Worm (Caenorhabditis elegans) whole organism, early embryonic: Measurements from ENCODE around the gene acdh-10.

ENCODE experiments used
- B0310.2 ChIP-seq: sonication (generic microtip); optimal IDR thresholded peaks from 2 replicates; lab custom pipeline; 2016; ENCODE audit warnings: mild to moderate bottlenecking, missing genetic modification characterization, missing compliant biosample characterization
- F13C5.2 ChIP-seq: sonication (generic microtip); optimal IDR thresholded peaks from 2 replicates; lab custom pipeline; 2017; ENCODE audit warnings: mild to moderate bottlenecking, missing genetic modification characterization, inconsistent platforms, missing compliant biosample characterization
- aly-1 ChIP-seq: sonication (generic microtip); optimal IDR thresholded peaks from 2 replicates; lab custom pipeline; 2016; ENCODE audit warnings: missing genetic modification characterization, missing compliant biosample characterization
- ama-1 ChIP-seq: fragments of 150-350 bp; optimal IDR thresholded peaks from 2 replicates; lab custom pipeline; 2014
- ceh-13 ChIP-seq: fragments of 200-800 bp; sonication (Bioruptor generic); optimal IDR thresholded peaks from 2 replicates; lab custom pipeline; 2018; ENCODE audit warnings: mild to moderate bottlenecking, missing genetic modification characterization, missing compliant biosample characterization
- ceh-36 ChIP-seq: sonication (generic microtip); optimal IDR thresholded peaks from 2 replicates; lab custom pipeline; 2016; ENCODE audit warnings: missing genetic modification characterization, inconsistent platforms, missing compliant biosample characterization
- ets-7 ChIP-seq: sonication (generic microtip); optimal IDR thresholded peaks from 2 replicates; lab custom pipeline; 2016; ENCODE audit warnings: missing genotype, missing genetic modification characterization, missing compliant biosample characterization
- flt-1 ChIP-seq: fragments of 200-800 bp; sonication (Bioruptor generic); IDR thresholded peaks from 2 replicates; pipeline ENCODE4 v1.3.6; 2022; ENCODE audit warnings: missing genetic modification characterization, missing compliant biosample characterization
- hmbx-1 ChIP-seq: sonication (generic microtip); optimal IDR thresholded peaks from 2 replicates; lab custom pipeline; 2016; ENCODE audit warnings: mild to moderate bottlenecking, missing genetic modification characterization, missing compliant biosample characterization
- hmg-4 ChIP-seq: fragments of 200-800 bp; sonication (Bioruptor generic); optimal IDR thresholded peaks from 2 replicates; lab custom pipeline; 2018; ENCODE audit warnings: mild to moderate bottlenecking, missing genetic modification characterization, missing compliant biosample characterization
- hnd-1 ChIP-seq: sonication (generic microtip); optimal IDR thresholded peaks from 2 replicates; lab custom pipeline; 2016; ENCODE audit warnings: missing genetic modification characterization, missing compliant biosample characterization
- pes-1 ChIP-seq: fragments of 200-800 bp; sonication (Bioruptor generic); IDR thresholded peaks from 2 replicates; pipeline ENCODE4 v1.3.6; 2022; ENCODE audit warnings: missing genetic modification reagents, missing genetic modification characterization, missing compliant biosample characterization
- scrt-1 ChIP-seq: fragments of 200-800 bp; sonication (Bioruptor generic); IDR thresholded peaks from 2 replicates; pipeline ENCODE4 v1.3.6; 2022; ENCODE audit warnings: missing genetic modification characterization, missing compliant biosample characterization
- sea-1 ChIP-seq: fragments of 200-800 bp; sonication (Bioruptor generic); conservative IDR thresholded peaks from 2 replicates; pipeline ENCODE4 v1.3.6; 2022; ENCODE audit warnings: missing genetic modification characterization, missing compliant biosample characterization
- tbx-11 ChIP-seq: fragments of 200-800 bp; sonication (Bioruptor generic); IDR thresholded peaks from 2 replicates; pipeline ENCODE4 v1.3.6; 2022; ENCODE audit warnings: missing genetic modification characterization, missing compliant biosample characterization
- tbx-37 ChIP-seq: fragments of 200-800 bp; sonication (Bioruptor generic); conservative IDR thresholded peaks from 2 replicates; pipeline ENCODE4 v1.3.6; 2022; ENCODE audit warnings: missing genetic modification reagents, missing genetic modification characterization, missing compliant biosample characterization
- tra-4 ChIP-seq: sonication (generic microtip); optimal IDR thresholded peaks from 2 replicates; lab custom pipeline; 2017; ENCODE audit warnings: missing genetic modification characterization, missing compliant biosample characterization

Gene acdh-10

DNA sequence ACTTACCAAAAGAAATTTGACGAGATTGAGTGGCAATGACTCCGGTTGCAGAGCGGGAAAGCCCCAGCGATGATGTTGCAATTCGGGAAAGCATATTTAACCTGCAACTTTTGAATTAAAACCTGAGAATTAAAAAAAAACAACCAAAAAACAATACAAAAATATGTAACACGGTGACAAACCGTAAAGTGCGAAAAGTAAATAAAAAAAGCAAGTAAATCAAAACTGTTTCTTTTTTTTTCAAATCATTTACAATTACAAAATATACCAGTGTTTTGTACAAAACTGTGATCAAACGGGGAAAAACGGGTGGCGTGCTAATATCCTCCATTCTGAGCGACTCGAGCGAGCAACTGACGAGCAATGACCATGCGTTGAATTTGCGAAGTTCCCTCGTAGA is at the start of gene acdh-10:
acdh-10 (minus strand) TSS at position 101 of the 400 bp plus-strand sequence.
- TF ChIP-seq flt-1 (GFP tag; lab: Robert Waterston, UW), result no peak
- TF ChIP-seq hmbx-1 (tag; lab: Kevin White, UChicago), result no peak
- no peak for TF ChIP-seq ama-1 (lab: Kevin White, UChicago)
- TF ChIP-seq tbx-11 (GFP tag; lab: Robert Waterston, UW), result no peak
- no peak for TF ChIP-seq B0310.2 (tag; lab: Kevin White, UChicago)
- no peak for TF ChIP-seq ceh-36 (tag; lab: Kevin White, UChicago)
- no peak for TF ChIP-seq F13C5.2 (tag; lab: Kevin White, UChicago)
- no peak for TF ChIP-seq ceh-13
- TF ChIP-seq aly-1 (tag; lab: Kevin White, UChicago), result no peak
- no peak for TF ChIP-seq pes-1 (GFP tag; lab: Robert Waterston, UW)
- no peak for TF ChIP-seq hmg-4 (GFP tag; lab: Kevin White, UChicago)
- no peak for TF ChIP-seq ets-7 (tag; lab: Kevin White, UChicago)
- no peak for TF ChIP-seq sea-1 (GFP tag; lab: Robert Waterston, UW)
- TF ChIP-seq tra-4 (tag; lab: Kevin White, UChicago), result no peak
- TF ChIP-seq tbx-37 (GFP tag; lab: Robert Waterston, UW), result no peak
- no peak for TF ChIP-seq hnd-1

DNA sequence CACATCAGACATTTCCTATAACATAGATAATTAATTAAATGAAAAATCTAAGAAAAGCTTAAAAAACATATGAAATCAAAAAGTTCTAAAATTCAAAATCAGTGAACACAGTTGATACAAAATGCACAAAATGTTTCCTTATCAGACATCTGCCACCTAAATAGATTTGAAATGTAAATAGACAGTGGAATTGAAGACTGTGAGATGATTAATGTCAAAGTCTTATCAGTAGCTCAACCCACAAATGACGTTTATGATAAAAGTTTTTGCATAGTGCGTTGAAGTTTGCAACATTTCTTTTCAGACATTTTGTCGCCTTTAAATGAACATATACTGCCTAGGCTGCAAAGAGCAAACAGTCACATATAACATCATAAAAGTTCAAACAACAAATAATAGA is 42.1 kb upstream of the acdh-10 start, which contains the start of gene Y40C7B.4:
Y40C7B.4 (minus strand) TSS at position 19 of the 400 bp plus-strand sequence.
- no peak for TF ChIP-seq sea-1 (GFP tag; lab: Robert Waterston, UW)
- TF ChIP-seq F13C5.2 (tag; lab: Kevin White, UChicago), result no peak
- TF ChIP-seq tbx-11 (GFP tag; lab: Robert Waterston, UW), result no peak
- no peak for TF ChIP-seq flt-1 (GFP tag; lab: Robert Waterston, UW)
- TF ChIP-seq hnd-1, result no peak
- no peak for TF ChIP-seq ets-7 (tag; lab: Kevin White, UChicago)
- TF ChIP-seq ama-1 (lab: Kevin White, UChicago), result no peak
- TF ChIP-seq tra-4 (tag; lab: Kevin White, UChicago), result no peak
- no peak for TF ChIP-seq hmbx-1 (tag; lab: Kevin White, UChicago)
- no peak for TF ChIP-seq aly-1 (tag; lab: Kevin White, UChicago)
- TF ChIP-seq scrt-1, result no peak
- no peak for TF ChIP-seq hmg-4 (GFP tag; lab: Kevin White, UChicago)
- no peak for TF ChIP-seq pes-1 (GFP tag; lab: Robert Waterston, UW)
- no peak for TF ChIP-seq ceh-36 (tag; lab: Kevin White, UChicago)
- TF ChIP-seq B0310.2 (tag; lab: Kevin White, UChicago), result no peak
- no peak for TF ChIP-seq tbx-37 (GFP tag; lab: Robert Waterston, UW)
- no peak for TF ChIP-seq ceh-13

ce11 chrX:17247260-17247659 is 32.6 kb upstream of the acdh-10 start:
- TF ChIP-seq aly-1 (tag; lab: Kevin White, UChicago), result no peak
- no peak for TF ChIP-seq F13C5.2 (tag; lab: Kevin White, UChicago)
- TF ChIP-seq hmbx-1 (tag; lab: Kevin White, UChicago), result no peak
- TF ChIP-seq hmg-4 (GFP tag; lab: Kevin White, UChicago), result no peak
- TF ChIP-seq hnd-1, result no peak
- no peak for TF ChIP-seq sea-1 (GFP tag; lab: Robert Waterston, UW)
- TF ChIP-seq tbx-37 (GFP tag; lab: Robert Waterston, UW), result no peak
- TF ChIP-seq scrt-1, result no peak
- TF ChIP-seq flt-1 (GFP tag; lab: Robert Waterston, UW), result no peak
- TF ChIP-seq tbx-11 (GFP tag; lab: Robert Waterston, UW), result no peak
- TF ChIP-seq ama-1 (lab: Kevin White, UChicago), result no peak
- TF ChIP-seq ceh-36 (tag; lab: Kevin White, UChicago), result no peak
- no peak for TF ChIP-seq B0310.2 (tag; lab: Kevin White, UChicago)
- no peak for TF ChIP-seq pes-1 (GFP tag; lab: Robert Waterston, UW)
- no peak for TF ChIP-seq tra-4 (tag; lab: Kevin White, UChicago)
- TF ChIP-seq ceh-13, result no peak
- TF ChIP-seq ets-7 (tag; lab: Kevin White, UChicago), result no peak

ce11 chrX:17243053-17243452 is 28.4 kb upstream of the acdh-10 start, which contains the start of gene T25G12.13:
Gene T25G12.13, plus strand, starts transcription at chrX:17243353.
- TF ChIP-seq hmg-4 (GFP tag; lab: Kevin White, UChicago) (no peak), ama-1 (lab: Kevin White, UChicago) (no peak), F13C5.2 (tag; lab: Kevin White, UChicago) (no peak), sea-1 (GFP tag; lab: Robert Waterston, UW) (no peak)

- TF ChIP-seq aly-1 (tag; lab: Kevin White, UChicago) (no peak), ceh-13 (no peak), hmg-4 (GFP tag; lab: Kevin White, UChicago) (no peak), tbx-37 (GFP tag; lab: Robert Waterston, UW) (no peak), hnd-1 (no peak), hmbx-1 (tag; lab: Kevin White, UChicago) (no peak), ets-7 (tag; lab: Kevin White, UChicago) (no peak), sea-1 (GFP tag; lab: Robert Waterston, UW) (no peak), F13C5.2 (tag; lab: Kevin White, UChicago) (no peak), B0310.2 (tag; lab: Kevin White, UChicago) (no peak), ama-1 (lab: Kevin White, UChicago) (no peak), tra-4 (tag; lab: Kevin White, UChicago) (no peak), flt-1 (GFP tag; lab: Robert Waterston, UW) (no peak), pes-1 (GFP tag; lab: Robert Waterston, UW) (no peak), tbx-11 (GFP tag; lab: Robert Waterston, UW) (no peak), ceh-36 (tag; lab: Kevin White, UChicago) (no peak), scrt-1 (no peak)
These were observed 22.7 kb upstream of the acdh-10 start, which contains the start of gene T25G12.11 for ce11 chrX:17237439-17237838. Gene T25G12.11, minus strand, starts transcription at chrX:17237539.

DNA sequence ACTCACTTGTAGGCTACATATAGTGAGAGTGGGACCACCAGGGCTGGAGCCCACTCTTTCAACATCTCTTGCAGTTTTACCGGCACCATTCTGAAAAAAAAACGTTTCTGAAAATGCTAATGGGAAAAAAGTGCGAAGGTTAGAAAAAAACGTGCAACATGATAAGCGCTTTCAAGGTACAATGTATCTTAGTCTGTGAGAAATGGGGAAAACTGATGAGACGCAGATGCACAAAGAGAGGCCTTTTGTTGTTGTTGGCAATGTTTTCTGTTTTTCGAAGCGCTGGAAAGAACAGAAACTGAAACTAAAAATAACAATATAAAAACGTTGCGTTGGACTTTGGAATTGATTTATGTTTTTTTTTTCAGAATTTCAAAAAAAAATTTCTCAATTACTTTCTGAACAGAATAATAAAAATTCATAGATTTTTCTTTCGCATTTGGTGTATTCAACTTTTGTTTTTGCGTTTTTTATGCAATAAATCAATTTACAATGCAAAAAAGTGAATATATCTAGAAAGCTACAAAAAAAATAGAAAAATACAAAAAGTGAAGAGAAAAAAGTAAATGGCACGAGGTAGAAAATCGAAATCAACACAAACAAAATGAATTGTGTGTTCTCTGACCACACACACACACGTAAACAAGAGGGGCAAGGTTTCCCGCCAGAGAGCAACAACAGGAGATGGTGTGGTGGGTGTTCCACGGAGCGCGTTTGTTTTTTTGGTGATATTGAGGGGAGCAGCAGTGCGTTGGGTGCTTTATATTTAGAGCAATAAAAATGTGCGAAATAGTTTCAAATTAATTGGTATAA is 21.3 kb upstream of the acdh-10 start, which contains the start of gene dhs-30:
dhs-30 (minus strand) TSS at position 90 of the 813 bp plus-strand sequence.
- TF ChIP-seq aly-1 (tag; lab: Kevin White, UChicago) (no peak), ceh-13 (no peak), hmbx-1 (tag; lab: Kevin White, UChicago) (no peak), ceh-36 (tag; lab: Kevin White, UChicago) (no peak), ets-7 (tag; lab: Kevin White, UChicago) (no peak), flt-1 (GFP tag; lab: Robert Waterston, UW) (no peak), ama-1 (lab: Kevin White, UChicago) (no peak), B0310.2 (tag; lab: Kevin White, UChicago) (no peak), scrt-1 (no peak), sea-1 (GFP tag; lab: Robert Waterston, UW) (no peak), hmg-4 (GFP tag; lab: Kevin White, UChicago) (no peak), hnd-1 (no peak), tra-4 (tag; lab: Kevin White, UChicago) (no peak), pes-1 (GFP tag; lab: Robert Waterston, UW) (no peak), tbx-37 (GFP tag; lab: Robert Waterston, UW) (no peak), tbx-11 (GFP tag; lab: Robert Waterston, UW) (no peak), F13C5.2 (tag; lab: Kevin White, UChicago) (no peak)
